Worm (Caenorhabditis elegans) whole organism, mixed stage, embryonic: Measurements from ENCODE around the gene ZK622.5.
A peak's percentile ranks its signal among the peaks of the same experiment; 100 is the strongest.

Experiments
- M03D4.4 ChIP-seq: sonication (generic microtip); optimal IDR thresholded peaks from 2 replicates; lab custom pipeline; 2017; ENCODE audit warnings: mild to moderate bottlenecking, missing genetic modification characterization, missing compliant biosample characterization
- blmp-1 ChIP-seq: fragments of 150-350 bp; optimal IDR thresholded peaks from 2 replicates; lab custom pipeline; 2014; ENCODE audit warnings: missing biosample characterization, missing genetic modification characterization
- ceh-39 ChIP-seq: fragments of 150-350 bp; optimal IDR thresholded peaks from 2 replicates; lab custom pipeline; 2014; ENCODE audit warnings: missing biosample characterization, missing genetic modification characterization
- ceh-83 ChIP-seq: fragments of 200-800 bp; sonication (Bioruptor generic); optimal IDR thresholded peaks from 2 replicates; lab custom pipeline; 2018; ENCODE audit warnings: mild to moderate bottlenecking, missing genetic modification characterization, missing compliant biosample characterization
- ces-1 ChIP-seq: fragments of 150-350 bp; optimal IDR thresholded peaks from 2 replicates; lab custom pipeline; 2014; ENCODE audit warnings: missing biosample characterization, missing genetic modification reagents, missing genetic modification characterization
- cnd-1 ChIP-seq: fragments of 200-800 bp; sonication (Bioruptor generic); optimal IDR thresholded peaks from 2 replicates; lab custom pipeline; 2018; ENCODE audit warnings: mild to moderate bottlenecking, missing genetic modification characterization, missing compliant biosample characterization
- drap-1 ChIP-seq: fragments of 200-800 bp; sonication (Bioruptor generic); optimal IDR thresholded peaks from 3 replicates; lab custom pipeline; 2018; ENCODE audit warnings: mild to moderate bottlenecking, missing genetic modification characterization, missing compliant biosample characterization
- elt-1 ChIP-seq: sonication (generic microtip); optimal IDR thresholded peaks from 2 replicates; lab custom pipeline; 2017; ENCODE audit warnings: missing genetic modification characterization, mild to moderate bottlenecking, missing compliant biosample characterization, antibody characterized with exemption, moderate library complexity, borderline replicate concordance; ENCODE audit not compliant: insufficient read depth
- elt-3 ChIP-seq: fragments of 150-350 bp; optimal IDR thresholded peaks from 2 replicates; lab custom pipeline; 2014; ENCODE audit warnings: missing biosample characterization, missing genetic modification characterization
- ham-2 ChIP-seq: fragments of 200-800 bp; sonication (Bioruptor generic); optimal IDR thresholded peaks from 2 replicates; lab custom pipeline; 2018; ENCODE audit warnings: mild to moderate bottlenecking, missing genetic modification characterization, missing compliant biosample characterization
- hlh-1 ChIP-seq: fragments of 150-350 bp; optimal IDR thresholded peaks from 2 replicates; lab custom pipeline; 2014; ENCODE audit warnings: missing biosample characterization, missing genetic modification reagents, missing genetic modification characterization
- lin-13 ChIP-seq: fragments of 150-350 bp; optimal IDR thresholded peaks from 2 replicates; lab custom pipeline; 2014; ENCODE audit warnings: missing biosample characterization, missing genetic modification characterization
- lin-32 ChIP-seq: fragments of 200-800 bp; sonication (Bioruptor generic); optimal IDR thresholded peaks from 2 replicates; lab custom pipeline; 2018; ENCODE audit warnings: mild to moderate bottlenecking, missing genetic modification characterization, missing compliant biosample characterization
- lsy-2 ChIP-seq: fragments of 150-350 bp; optimal IDR thresholded peaks from 2 replicates; lab custom pipeline; 2014; ENCODE audit warnings: missing biosample characterization, missing genetic modification characterization
- mep-1 ChIP-seq: fragments of 150-350 bp; optimal IDR thresholded peaks from 2 replicates; lab custom pipeline; 2017; ENCODE audit warnings: missing biosample characterization, missing genetic modification reagents, missing genetic modification characterization, inconsistent platforms
- nhr-12 ChIP-seq: fragments of 150-350 bp; optimal IDR thresholded peaks from 2 replicates; lab custom pipeline; 2014; ENCODE audit warnings: missing biosample characterization, missing genetic modification characterization
- nhr-2 ChIP-seq: fragments of 150-350 bp; optimal IDR thresholded peaks from 2 replicates; lab custom pipeline; 2014; ENCODE audit warnings: missing biosample characterization, missing genetic modification characterization
- nhr-237 ChIP-seq: fragments of 150-350 bp; optimal IDR thresholded peaks from 2 replicates; lab custom pipeline; 2014; ENCODE audit warnings: missing biosample characterization, missing genetic modification characterization
- nhr-28 ChIP-seq: fragments of 150-350 bp; optimal IDR thresholded peaks from 2 replicates; lab custom pipeline; 2014; ENCODE audit warnings: missing biosample characterization, missing genetic modification characterization
- nhr-76 ChIP-seq: sonication (generic microtip); optimal IDR thresholded peaks from 2 replicates; lab custom pipeline; 2017; ENCODE audit warnings: missing biosample characterization, missing genetic modification characterization
- pha-4 ChIP-seq: fragments of 150-350 bp; optimal IDR thresholded peaks from 2 replicates; lab custom pipeline; 2018; ENCODE audit warnings: missing biosample characterization, missing genetic modification reagents, missing genetic modification characterization
- sem-2 ChIP-seq: fragments of 200-800 bp; sonication (Bioruptor generic); optimal IDR thresholded peaks from 2 replicates; lab custom pipeline; 2018; ENCODE audit warnings: mild to moderate bottlenecking, missing genetic modification characterization, missing compliant biosample characterization
- sptf-1 ChIP-seq: sonication (generic microtip); optimal IDR thresholded peaks from 2 replicates; lab custom pipeline; 2017; ENCODE audit warnings: mild to moderate bottlenecking, missing genetic modification characterization, moderate library complexity, missing compliant biosample characterization
- tbx-8 ChIP-seq: fragments of 200-800 bp; sonication (Bioruptor generic); optimal IDR thresholded peaks from 2 replicates; lab custom pipeline; 2018; ENCODE audit warnings: mild to moderate bottlenecking, missing genetic modification characterization, moderate library complexity, missing compliant biosample characterization
- unc-120 ChIP-seq: sonication (generic microtip); optimal IDR thresholded peaks from 2 replicates; lab custom pipeline; 2017; ENCODE audit warnings: missing genetic modification characterization, missing compliant biosample characterization; ENCODE audit not compliant: poor library complexity, severe bottlenecking
- unc-39 ChIP-seq: fragments of 150-350 bp; optimal IDR thresholded peaks from 2 replicates; lab custom pipeline; 2014; ENCODE audit warnings: missing biosample characterization, missing genetic modification characterization
- unc-62 ChIP-seq: fragments of 150-350 bp; optimal IDR thresholded peaks from 2 replicates; lab custom pipeline; 2014; ENCODE audit warnings: missing biosample characterization, missing genetic modification reagents, missing genetic modification characterization
- zip-8 ChIP-seq: fragments of 150-350 bp; optimal IDR thresholded peaks from 2 replicates; lab custom pipeline; 2014; ENCODE audit warnings: missing biosample characterization, missing genetic modification characterization
- ztf-11 ChIP-seq: fragments of 150-350 bp; optimal IDR thresholded peaks from 2 replicates; lab custom pipeline; 2014; ENCODE audit warnings: missing biosample characterization, missing genetic modification characterization

Gene ZK622.5

DNA sequence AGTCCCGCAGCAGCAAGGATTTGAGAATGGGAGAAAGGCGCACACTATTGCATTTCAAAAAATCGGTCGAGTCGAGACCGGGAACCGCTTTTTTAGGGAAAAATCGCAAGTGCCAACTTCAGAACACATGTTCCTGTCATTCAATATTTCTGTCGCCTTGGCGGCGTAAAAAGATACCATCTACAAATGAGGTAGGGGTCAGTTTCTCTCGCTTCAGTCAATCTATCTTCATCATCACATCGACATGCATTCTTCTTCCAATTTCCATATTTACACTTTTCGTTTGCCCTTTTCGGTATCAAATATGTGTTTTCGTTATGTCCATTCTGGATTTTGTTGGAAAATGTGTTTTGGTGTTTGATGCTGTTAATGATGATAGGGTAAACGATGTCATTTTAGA is 8.5 kb downstream of the ZK622.5 start:
- no peak for TF ChIP-seq drap-1
- TF ChIP-seq lsy-2 (tag; lab: Kevin White, UChicago): no peak
- no peak for TF ChIP-seq mep-1 (tag; lab: Kevin White, UChicago)
- TF ChIP-seq unc-120 (tag; lab: Kevin White, UChicago): no peak
- no peak for TF ChIP-seq cnd-1 (tag; lab: Kevin White, UChicago)
- no peak for TF ChIP-seq ces-1 (GFP tag; lab: Kevin White, UChicago)
- TF ChIP-seq pha-4 (tag; lab: Kevin White, UChicago): no peak
- no peak for TF ChIP-seq lin-32
- TF ChIP-seq sem-2 (GFP tag; lab: Kevin White, UChicago): no peak
- no peak for TF ChIP-seq sptf-1
- TF ChIP-seq lin-13 (tag; lab: Kevin White, UChicago): no peak
- TF ChIP-seq elt-3 (tag; lab: Kevin White, UChicago): no peak
- TF ChIP-seq ham-2 (GFP tag; lab: Kevin White, UChicago): no peak
- TF ChIP-seq unc-39 (tag; lab: Kevin White, UChicago): no peak
- no peak for TF ChIP-seq ztf-11
- no peak for TF ChIP-seq unc-62
- TF ChIP-seq ceh-83 (GFP tag; lab: Kevin White, UChicago): no peak
- TF ChIP-seq zip-8 (tag; lab: Kevin White, UChicago): no peak

DNA sequence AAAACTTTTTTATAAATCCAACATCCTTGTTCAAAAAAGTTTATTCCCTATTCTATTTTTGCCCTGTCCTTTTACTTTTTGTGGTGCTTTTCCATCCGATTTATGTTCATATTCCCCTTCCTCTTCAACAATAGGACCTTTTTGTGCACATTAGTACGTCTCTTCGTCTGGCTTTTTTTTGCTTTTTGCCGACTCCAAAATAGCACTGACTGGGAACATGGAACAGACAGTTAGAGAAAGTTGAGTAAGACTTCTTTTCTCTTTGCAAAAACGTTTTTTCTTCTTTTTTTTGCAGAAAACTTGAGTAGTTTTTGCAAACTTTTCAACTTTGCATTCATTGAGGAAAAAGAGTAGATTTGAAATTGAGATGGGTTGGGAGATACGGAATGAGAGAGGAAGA is 12.6 kb downstream of the ZK622.5 start:
- TF ChIP-seq zip-8 (tag; lab: Kevin White, UChicago): no peak
- no peak for TF ChIP-seq nhr-2 (tag; lab: Kevin White, UChicago)
- TF ChIP-seq cnd-1 (tag; lab: Kevin White, UChicago): no peak
- TF ChIP-seq ces-1 (GFP tag; lab: Kevin White, UChicago): no peak
- no peak for TF ChIP-seq unc-62
- no peak for TF ChIP-seq unc-39 (tag; lab: Kevin White, UChicago)
- TF ChIP-seq elt-3 (tag; lab: Kevin White, UChicago): no peak
- no peak for TF ChIP-seq lin-32
- no peak for TF ChIP-seq nhr-76 (tag; lab: Kevin White, UChicago)
- TF ChIP-seq ceh-39 (tag; lab: Kevin White, UChicago): no peak
- TF ChIP-seq nhr-28: no peak

DNA sequence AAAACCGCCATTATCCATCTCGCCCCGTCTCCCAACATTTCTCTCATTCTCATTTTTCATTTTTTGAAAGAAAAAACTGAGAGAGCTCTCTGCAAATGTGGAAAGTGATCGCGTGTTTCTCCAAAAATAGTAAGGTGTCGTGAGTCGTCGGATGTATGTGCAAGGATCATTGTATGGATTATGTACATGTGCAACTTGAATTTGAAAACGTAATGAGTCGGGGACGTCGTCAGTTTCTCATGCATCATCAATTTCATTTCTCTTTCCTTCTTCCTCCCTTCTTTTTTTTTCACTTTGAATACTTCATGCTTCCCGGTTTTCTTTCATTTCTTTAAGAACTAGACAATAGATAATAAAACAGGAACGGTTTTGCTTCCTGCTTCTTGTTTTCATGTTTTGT is 15.9 kb downstream of the ZK622.5 start:
- TF ChIP-seq elt-1 (tag; lab: Kevin White, UChicago) (no peak), nhr-237 (tag; lab: Kevin White, UChicago) (no peak), ceh-39 (tag; lab: Kevin White, UChicago) (no peak), ztf-11 (no peak)

DNA sequence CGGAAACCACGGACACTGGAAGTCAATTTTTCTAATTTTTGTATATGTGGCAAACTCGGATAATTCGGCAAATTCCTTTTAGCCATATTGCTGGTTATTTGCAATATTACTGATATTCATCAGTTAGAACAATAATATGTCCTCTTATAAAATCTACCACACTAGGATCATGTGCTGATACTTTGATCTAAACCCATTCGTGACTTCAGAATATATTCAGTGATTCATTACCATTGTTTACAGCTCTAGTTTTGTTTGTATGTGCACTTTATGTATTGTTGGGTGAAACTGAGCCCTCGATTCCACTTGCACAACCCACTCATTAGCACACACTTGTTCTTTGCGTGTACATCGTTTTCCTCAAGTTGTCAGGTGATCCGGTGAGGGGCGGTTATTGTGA is 17.0 kb downstream of the ZK622.5 start:
- TF ChIP-seq ces-1 (GFP tag; lab: Kevin White, UChicago): no peak
- no peak for TF ChIP-seq ham-2 (GFP tag; lab: Kevin White, UChicago)
- TF ChIP-seq sem-2 (GFP tag; lab: Kevin White, UChicago): no peak
- TF ChIP-seq lsy-2 (tag; lab: Kevin White, UChicago): no peak
- TF ChIP-seq nhr-12: no peak
- TF ChIP-seq unc-120 (tag; lab: Kevin White, UChicago): no peak
- no peak for TF ChIP-seq unc-39 (tag; lab: Kevin White, UChicago)
- TF ChIP-seq zip-8 (tag; lab: Kevin White, UChicago): no peak
- no peak for TF ChIP-seq tbx-8 (GFP tag; lab: Kevin White, UChicago)
- no peak for TF ChIP-seq elt-1 (tag; lab: Kevin White, UChicago)
- no peak for TF ChIP-seq hlh-1
- TF ChIP-seq, all 35 proteins: peak for 0

DNA sequence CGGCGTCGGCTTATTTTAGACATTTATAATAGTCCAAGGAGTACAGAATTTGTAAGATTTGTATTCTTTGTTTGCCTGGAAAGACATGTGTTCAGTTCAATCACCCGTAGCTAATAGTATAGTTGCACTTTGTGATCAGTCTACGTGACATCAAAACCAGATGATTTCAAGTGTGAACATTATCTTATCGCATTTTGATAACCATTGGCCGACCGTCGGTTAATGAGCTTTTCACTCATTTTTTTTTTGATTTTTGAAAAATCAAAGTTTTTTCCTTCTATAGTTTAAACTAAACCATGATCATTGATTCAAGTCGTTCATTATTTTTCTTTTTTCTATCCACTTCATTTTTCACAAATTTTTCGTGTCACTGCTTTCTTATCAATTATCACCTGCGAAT is 18.0 kb downstream of the ZK622.5 start:
- TF ChIP-seq blmp-1 (tag; lab: Kevin White, UChicago) (no peak), M03D4.4 (tag; lab: Kevin White, UChicago) (no peak), ceh-39 (tag; lab: Kevin White, UChicago) (no peak), hlh-1 (no peak)

DNA sequence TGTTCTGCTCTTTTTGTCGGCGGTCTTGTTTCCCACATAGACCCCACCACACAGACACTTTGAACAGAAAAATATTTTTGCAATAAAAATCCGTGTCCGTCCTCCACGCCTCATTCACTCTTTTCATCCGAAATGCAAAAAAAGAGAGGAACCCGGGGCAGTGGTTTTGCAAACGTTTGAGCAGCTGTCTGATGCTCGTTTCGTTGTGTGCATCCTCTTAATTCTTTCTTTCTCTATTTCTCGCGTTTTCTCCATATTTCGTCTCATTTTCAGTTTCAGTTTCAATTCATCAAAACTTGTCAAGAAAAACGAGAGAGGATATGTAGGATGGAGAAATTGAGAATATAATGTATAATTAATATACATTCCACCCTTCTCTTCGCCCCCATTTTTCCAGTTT is 19.7 kb downstream of the ZK622.5 start:
- no peak for TF ChIP-seq elt-1 (tag; lab: Kevin White, UChicago)
- peak; percentile 72 for TF ChIP-seq hlh-1
